Fruit fly (Drosophila melanogaster) whole organism, embryonic: ENCODE measurements around the gene tws.

Experiments used
- B-H2 ChIP-seq: fragments of 200-800 bp; sonication (Bioruptor generic); optimal IDR thresholded peaks from 2 replicates; lab custom pipeline; 2018; ENCODE audit warnings: missing biosample characterization, mild to moderate bottlenecking, missing genetic modification characterization
- Bdp1 ChIP-seq: fragments of 200-800 bp; sonication (Bioruptor generic); optimal IDR thresholded peaks from 3 replicates; lab custom pipeline; 2016; ENCODE audit warnings: missing biosample characterization, missing genetic modification characterization
- CG11696 ChIP-seq: fragments of 200-800 bp; sonication (Bioruptor generic); IDR thresholded peaks from 2 replicates; pipeline ENCODE4 v1.3.6; 2022; ENCODE audit warnings: missing biosample characterization, missing genetic modification characterization
- CG15269 ChIP-seq: fragments of 200-800 bp; sonication (Bioruptor generic); optimal IDR thresholded peaks from 2 replicates; lab custom pipeline; 2018; ENCODE audit warnings: missing biosample characterization, mild to moderate bottlenecking, missing genetic modification characterization, moderate library complexity
- CG17359 ChIP-seq: fragments of 200-800 bp; sonication (Bioruptor generic); optimal IDR thresholded peaks from 3 replicates; lab custom pipeline; 2018; ENCODE audit warnings: missing biosample characterization, mild to moderate bottlenecking, missing genetic modification characterization, moderate library complexity
- CG17385 ChIP-seq: fragments of 200-800 bp; sonication (Bioruptor generic); optimal IDR thresholded peaks from 3 replicates; lab custom pipeline; 2018; ENCODE audit warnings: missing biosample characterization, mild to moderate bottlenecking, missing genetic modification characterization
- CG17568 ChIP-seq: fragments of 200-800 bp; sonication (Bioruptor generic); optimal IDR thresholded peaks from 2 replicates; lab custom pipeline; 2018; ENCODE audit warnings: missing biosample characterization, mild to moderate bottlenecking, missing genetic modification characterization, moderate library complexity
- CG17612 ChIP-seq: fragments of 200-800 bp; sonication (Bioruptor generic); IDR thresholded peaks from 2 replicates; pipeline ENCODE4 v1.3.6; 2022; ENCODE audit warnings: missing biosample characterization, missing genetic modification characterization
- CG17829 ChIP-seq: fragments of 200-800 bp; optimal IDR thresholded peaks from 2 replicates; lab custom pipeline; 2019; ENCODE audit warnings: missing biosample characterization, mild to moderate bottlenecking, missing genetic modification characterization, moderate library complexity
- CG17912 ChIP-seq: fragments of 200-800 bp; sonication (Bioruptor generic); optimal IDR thresholded peaks from 2 replicates; lab custom pipeline; 2018; ENCODE audit warnings: missing biosample characterization, mild to moderate bottlenecking, missing genetic modification characterization
- CG18599 ChIP-seq: fragments of 200-800 bp; sonication (Bioruptor generic); optimal IDR thresholded peaks from 3 replicates; lab custom pipeline; 2017; ENCODE audit warnings: missing biosample characterization, missing genetic modification characterization, mild to moderate bottlenecking, moderate library complexity, missing genetic modification reagents
- CG2199 ChIP-seq: fragments of 200-800 bp; sonication (Bioruptor generic); IDR thresholded peaks from 3 replicates; pipeline ENCODE4 v1.3.6; 2022; ENCODE audit warnings: missing biosample characterization, missing genetic modification characterization
- CG2678 ChIP-seq: fragments of 200-800 bp; sonication (Bioruptor generic); optimal IDR thresholded peaks from 3 replicates; lab custom pipeline; 2019; ENCODE audit warnings: missing biosample characterization, mild to moderate bottlenecking, missing genetic modification characterization, moderate library complexity
- CG30403 ChIP-seq: fragments of 200-800 bp; sonication (Bioruptor generic); optimal IDR thresholded peaks from 3 replicates; lab custom pipeline; 2016; ENCODE audit warnings: missing biosample characterization, missing genetic modification characterization
- CG3281 ChIP-seq: fragments of 200-800 bp; sonication (Bioruptor generic); optimal IDR thresholded peaks from 3 replicates; lab custom pipeline; 2017; ENCODE audit warnings: missing biosample characterization, mild to moderate bottlenecking, missing genetic modification characterization
- CG34376 ChIP-seq: fragments of 200-800 bp; sonication (Bioruptor generic); optimal IDR thresholded peaks from 2 replicates; lab custom pipeline; 2018; ENCODE audit warnings: missing biosample characterization, mild to moderate bottlenecking, missing genetic modification characterization
- CG34422 ChIP-seq: fragments of 200-800 bp; sonication (Bioruptor generic); IDR thresholded peaks from 3 replicates; pipeline ENCODE4 v1.3.6; 2022; ENCODE audit warnings: missing biosample characterization, missing genetic modification characterization
- CG43689 ChIP-seq: fragments of 200-800 bp; sonication (Bioruptor generic); IDR thresholded peaks from 2 replicates; pipeline ENCODE4 v1.3.6; 2022; ENCODE audit warnings: missing biosample characterization, missing genetic modification characterization
- CG6689 ChIP-seq: fragments of 200-800 bp; sonication (Bioruptor generic); IDR thresholded peaks from 2 replicates; pipeline ENCODE4 v1.3.6; 2022; ENCODE audit warnings: missing biosample characterization, missing genetic modification characterization
- CG7556 ChIP-seq: fragments of 200-800 bp; sonication (Bioruptor generic); optimal IDR thresholded peaks from 2 replicates; lab custom pipeline; 2017; ENCODE audit warnings: missing biosample characterization, mild to moderate bottlenecking, missing genetic modification characterization
- CG8290 ChIP-seq, 3 experiments: fragments of 200-800 bp; sonication (Bioruptor generic); optimal IDR thresholded peaks; 2 replicates each; lab custom pipeline; 2016 to 2019; ENCODE audit warnings: missing biosample characterization in 3 of 3, missing genetic modification characterization in 3 of 3, mild to moderate bottlenecking in 2 of 3, moderate library complexity in 1 of 3
- CG8924 ChIP-seq: fragments of 200-800 bp; optimal IDR thresholded peaks from 3 replicates; lab custom pipeline; 2019; ENCODE audit warnings: missing biosample characterization, mild to moderate bottlenecking, missing genetic modification characterization, moderate library complexity
- Fer2 ChIP-seq: fragments of 200-800 bp; sonication (Bioruptor generic); optimal IDR thresholded peaks from 2 replicates; lab custom pipeline; 2018; ENCODE audit warnings: missing biosample characterization, mild to moderate bottlenecking, missing genetic modification characterization, moderate library complexity
- Fer3 ChIP-seq: fragments of 200-800 bp; sonication (Bioruptor generic); optimal IDR thresholded peaks from 2 replicates; lab custom pipeline; 2018; ENCODE audit warnings: missing biosample characterization, mild to moderate bottlenecking, missing genetic modification characterization, moderate library complexity
- H15 ChIP-seq: fragments of 200-800 bp; sonication (Bioruptor generic); IDR thresholded peaks from 3 replicates; pipeline ENCODE4 v1.3.6; 2022; ENCODE audit warnings: missing biosample characterization, missing genetic modification characterization
- Hand ChIP-seq: fragments of 200-800 bp; sonication (Bioruptor generic); optimal IDR thresholded peaks from 2 replicates; lab custom pipeline; 2017; ENCODE audit warnings: mild to moderate bottlenecking, missing biosample characterization, missing genetic modification reagents, missing genetic modification characterization
- Hmr ChIP-seq: fragments of 200-800 bp; sonication (Bioruptor generic); optimal IDR thresholded peaks from 3 replicates; lab custom pipeline; 2017; ENCODE audit warnings: mild to moderate bottlenecking, missing biosample characterization, missing genetic modification reagents, missing genetic modification characterization
- Hr78 ChIP-seq, 2 experiments: fragments of 200-800 bp in 1 of 2; fragments of >200 bp in 1 of 2; sonication (Bioruptor generic) in 1 of 2; optimal IDR thresholded peaks; 2 replicates each; lab custom pipeline; 2017 to 2019; ENCODE audit warnings: missing biosample characterization in 2 of 2, missing genetic modification characterization in 2 of 2, mild to moderate bottlenecking in 1 of 2, moderate library complexity in 1 of 2
- Meics ChIP-seq: fragments of 200-800 bp; sonication (Bioruptor generic); optimal IDR thresholded peaks from 2 replicates; lab custom pipeline; 2017; ENCODE audit warnings: missing biosample characterization, mild to moderate bottlenecking, missing genetic modification characterization
- Pdp1 ChIP-seq, 2 experiments: fragments of 200-800 bp; sonication (Bioruptor generic); optimal IDR thresholded peaks; 3 replicates each; lab custom pipeline; 2016; ENCODE audit warnings: missing biosample characterization in 2 of 2, missing genetic modification characterization in 2 of 2, mild to moderate bottlenecking in 1 of 2, moderate library complexity in 1 of 2
- Rx ChIP-seq: fragments of 200-800 bp; sonication (Bioruptor generic); IDR thresholded peaks from 2 replicates; pipeline ENCODE4 v1.3.6; 2022; ENCODE audit warnings: missing biosample characterization, missing genetic modification characterization
- Sry-δ ChIP-seq: fragments of 200-800 bp; sonication (Bioruptor generic); optimal IDR thresholded peaks from 2 replicates; lab custom pipeline; 2016; ENCODE audit warnings: missing biosample characterization, missing genetic modification characterization
- ci ChIP-seq: fragments of 200-800 bp; sonication (Bioruptor generic); IDR thresholded peaks from 3 replicates; pipeline ENCODE4 v1.3.6; 2022; ENCODE audit warnings: missing biosample characterization, missing genetic modification characterization
- dmrt99B ChIP-seq: fragments of 200-800 bp; sonication (Bioruptor generic); optimal IDR thresholded peaks from 2 replicates; lab custom pipeline; 2018; ENCODE audit warnings: missing biosample characterization, mild to moderate bottlenecking, missing genetic modification characterization, moderate library complexity
- dysf ChIP-seq: fragments of 200-800 bp; sonication (Bioruptor generic); IDR thresholded peaks from 3 replicates; pipeline ENCODE4 v1.3.6; 2022; ENCODE audit warnings: missing biosample characterization, missing genetic modification characterization
- gt ChIP-seq: fragments of 200-800 bp; sonication (Bioruptor generic); IDR thresholded peaks from 2 replicates; pipeline ENCODE4 v1.3.6; 2022; ENCODE audit warnings: missing biosample characterization, missing genetic modification characterization
- ind ChIP-seq: fragments of 200-800 bp; sonication (Bioruptor generic); optimal IDR thresholded peaks from 3 replicates; lab custom pipeline; 2016; ENCODE audit warnings: missing biosample characterization, missing genetic modification characterization
- lab ChIP-seq: fragments of 200-800 bp; sonication (Bioruptor generic); optimal IDR thresholded peaks from 3 replicates; lab custom pipeline; 2017; ENCODE audit warnings: missing biosample characterization, missing genetic modification characterization, mild to moderate bottlenecking, moderate library complexity, missing genetic modification reagents
- mirr ChIP-seq: fragments of 200-800 bp; sonication (Bioruptor generic); optimal IDR thresholded peaks from 3 replicates; lab custom pipeline; 2018; ENCODE audit warnings: missing biosample characterization, mild to moderate bottlenecking, missing genetic modification characterization
- nmo ChIP-seq: fragments of 200-800 bp; sonication (Bioruptor generic); optimal IDR thresholded peaks from 2 replicates; lab custom pipeline; 2018; ENCODE audit warnings: missing biosample characterization, mild to moderate bottlenecking, missing genetic modification characterization, moderate library complexity
- odd ChIP-seq: fragments of 200-800 bp; sonication (Bioruptor generic); optimal IDR thresholded peaks from 2 replicates; lab custom pipeline; 2017; ENCODE audit warnings: missing biosample characterization, mild to moderate bottlenecking, missing genetic modification characterization
- pfk ChIP-seq: fragments of 200-800 bp; sonication (Bioruptor generic); optimal IDR thresholded peaks from 2 replicates; lab custom pipeline; 2018; ENCODE audit warnings: missing biosample characterization, mild to moderate bottlenecking, missing genetic modification characterization, moderate library complexity
- pho ChIP-seq: fragments of 200-800 bp; sonication (Bioruptor generic); optimal IDR thresholded peaks from 2 replicates; lab custom pipeline; 2016; ENCODE audit warnings: missing biosample characterization, missing genetic modification characterization
- pnt ChIP-seq: fragments of 200-800 bp; sonication (Bioruptor generic); optimal IDR thresholded peaks from 3 replicates; lab custom pipeline; 2016; ENCODE audit warnings: missing biosample characterization, missing genetic modification characterization
- stc ChIP-seq: fragments of 200-800 bp; sonication (Bioruptor generic); IDR thresholded peaks from 2 replicates; pipeline ENCODE4 v1.3.6; 2022; ENCODE audit warnings: missing biosample characterization, missing genetic modification characterization
- tin ChIP-seq: fragments of 200-800 bp; sonication (Bioruptor generic); optimal IDR thresholded peaks from 3 replicates; lab custom pipeline; 2016; ENCODE audit warnings: missing biosample characterization, missing genetic modification characterization
- unpg ChIP-seq: fragments of 200-800 bp; sonication (Bioruptor generic); optimal IDR thresholded peaks from 3 replicates; lab custom pipeline; 2018; ENCODE audit warnings: missing biosample characterization, mild to moderate bottlenecking, missing genetic modification characterization, moderate library complexity
- zfh2 ChIP-seq: fragments of 200-800 bp; sonication (Bioruptor generic); optimal IDR thresholded peaks from 2 replicates; lab custom pipeline; 2016; ENCODE audit warnings: missing biosample characterization, missing genetic modification characterization

tws gene

dm6 chr3R:10130975-10131529 lies 8.5 kb downstream of the tws start (continued):
- TF ChIP-seq CG17385 (GFP tag; lab: Kevin White, UChicago) (peak; percentile 0), Fer2 (tag; lab: Kevin White, UChicago) (no peak), Pdp1 (GFP tag; optimal IDR thresholded peaks at IDR 0.05; lab: Kevin White, UChicago) (peak in 1 of 2 experiments; percentile 87), Hmr (GFP tag; lab: Kevin White, UChicago) (peak; percentile 30), CG15269 (peak; percentile 10), Fer3 (tag; lab: Kevin White, UChicago) (peak; percentile 8), pfk (GFP tag; lab: Kevin White, UChicago) (peak; percentile 28), B-H2 (GFP tag; lab: Kevin White, UChicago) (peak; percentile 14), CG34376 (GFP tag; lab: Kevin White, UChicago) (peak; percentile 35), CG18599 (GFP tag; lab: Kevin White, UChicago) (peak; percentile 40), CG2199 (GFP tag; lab: Robert Waterston, UW) (0 out of 3 replicates have a peak, but pooled peaks have one; percentile 8), CG17568 (GFP tag; lab: Kevin White, UChicago) (peak; percentile 24), pnt (GFP tag; lab: Kevin White, UChicago) (no peak), CG17912 (GFP tag; lab: Kevin White, UChicago) (no peak), ci (GFP tag; lab: Robert Waterston, UW) (0 out of 3 replicates have a peak, but pooled peaks have one; percentile 29), mirr (peak; percentile 47), Meics (GFP tag; lab: Kevin White, UChicago) (peak; percentile 39), CG3281 (GFP tag; lab: Kevin White, UChicago) (peak; percentile 1), odd (GFP tag; lab: Kevin White, UChicago) (peak; percentile 13), CG2678 (tag; lab: Kevin White, UChicago) (peak; percentile 34), CG34422 (GFP tag; lab: Robert Waterston, UW) (no peak), Bdp1 (GFP tag; lab: Kevin White, UChicago) (no peak), CG8290 (GFP tag; optimal IDR thresholded peaks at IDR 0.05; lab: Kevin White, UChicago) (no peak), CG8290 (tag; optimal IDR thresholded peaks at IDR 0.05; lab: Kevin White, UChicago) (peak in 1 of 2 experiments; percentile 22), stc (GFP tag; lab: Robert Waterston, UW) (no peak), lab (GFP tag; lab: Kevin White, UChicago) (peak; percentile 39), unpg (GFP tag; lab: Kevin White, UChicago) (no peak), CG17829 (tag; lab: Kevin White, UChicago) (no peak)

dm6 chr3R:10130091-10130490 lies 9.5 kb downstream of the tws start:
- peak; percentile 59; the same call in 1 of the 3 replicates for TF ChIP-seq H15 (GFP tag; lab: Robert Waterston, UW)
- TF ChIP-seq dysf: peak; percentile 70
- peak; percentile 51 for TF ChIP-seq Rx (GFP tag; lab: Robert Waterston, UW)
- TF ChIP-seq CG6689 (GFP tag; lab: Robert Waterston, UW): peak; percentile 80
- TF ChIP-seq CG34422 (GFP tag; lab: Robert Waterston, UW): 0 out of 3 replicates have a peak, but pooled peaks have one; percentile 36
- peak; percentile 21 for TF ChIP-seq Hand (GFP tag; lab: Kevin White, UChicago)
- TF ChIP-seq pho (GFP tag; lab: Kevin White, UChicago): peak; percentile 6
- TF ChIP-seq CG11696 (GFP tag; lab: Robert Waterston, UW): 0 out of 2 replicates have a peak, but pooled peaks have one; percentile 33
- 0 out of 2 replicates have a peak, but pooled peaks have one; percentile 37 for TF ChIP-seq CG17612 (GFP tag; lab: Robert Waterston, UW)
- TF ChIP-seq CG30403 (GFP tag; lab: Kevin White, UChicago): peak; percentile 60
- peak; percentile 74 for TF ChIP-seq CG17359 (tag; lab: Kevin White, UChicago)
- peak; percentile 34 for TF ChIP-seq tin (GFP tag; lab: Kevin White, UChicago)
- TF ChIP-seq gt: no peak
- peak; percentile 48 for TF ChIP-seq ind (GFP tag; lab: Kevin White, UChicago)
- TF ChIP-seq CG8924 (tag; lab: Kevin White, UChicago): peak; percentile 71
- TF ChIP-seq Sry-δ: no peak
- no peak for TF ChIP-seq CG43689
- no peak for TF ChIP-seq Hr78 (GFP tag; optimal IDR thresholded peaks at IDR 0.05; lab: Kevin White, UChicago)
- TF ChIP-seq zfh2 (GFP tag; lab: Kevin White, UChicago): peak; percentile 1
- TF ChIP-seq nmo (GFP tag; lab: Kevin White, UChicago): peak; percentile 64
- peak; percentile 63 for TF ChIP-seq CG7556 (GFP tag; lab: Kevin White, UChicago)
- TF ChIP-seq dmrt99B: peak; percentile 76
- peak; percentile 69 for TF ChIP-seq Fer3 (tag; lab: Kevin White, UChicago)
